Worm (Caenorhabditis elegans) whole organism, L3 larva: ENCODE measurements around the gene ZK1307.7.

Experiments
- ZK546.5 ChIP-seq: sonication (generic microtip); optimal IDR thresholded peaks from 2 replicates; lab custom pipeline; 2017; ENCODE audit warnings: missing biosample characterization, missing genetic modification characterization
- ama-1 ChIP-seq: fragments of 150-350 bp; optimal IDR thresholded peaks from 2 replicates; lab custom pipeline; 2018
- elt-2 ChIP-seq: sonication (generic microtip); optimal IDR thresholded peaks from 2 replicates; lab custom pipeline; 2016; ENCODE audit warnings: missing genetic modification reagents, mild to moderate bottlenecking, missing genetic modification characterization, missing compliant biosample characterization
- hmg-11 ChIP-seq: sonication (generic microtip); optimal IDR thresholded peaks from 2 replicates; lab custom pipeline; 2016; ENCODE audit warnings: missing genetic modification characterization, missing compliant biosample characterization
- nhr-23 ChIP-seq: fragments of 150-350 bp; optimal IDR thresholded peaks from 2 replicates; lab custom pipeline; 2014; ENCODE audit warnings: missing biosample characterization, missing genetic modification reagents, missing genetic modification characterization
- unc-39 ChIP-seq: sonication (generic microtip); optimal IDR thresholded peaks from 4 replicates; lab custom pipeline; 2017; ENCODE audit warnings: missing biosample characterization, missing genetic modification characterization

DNA sequence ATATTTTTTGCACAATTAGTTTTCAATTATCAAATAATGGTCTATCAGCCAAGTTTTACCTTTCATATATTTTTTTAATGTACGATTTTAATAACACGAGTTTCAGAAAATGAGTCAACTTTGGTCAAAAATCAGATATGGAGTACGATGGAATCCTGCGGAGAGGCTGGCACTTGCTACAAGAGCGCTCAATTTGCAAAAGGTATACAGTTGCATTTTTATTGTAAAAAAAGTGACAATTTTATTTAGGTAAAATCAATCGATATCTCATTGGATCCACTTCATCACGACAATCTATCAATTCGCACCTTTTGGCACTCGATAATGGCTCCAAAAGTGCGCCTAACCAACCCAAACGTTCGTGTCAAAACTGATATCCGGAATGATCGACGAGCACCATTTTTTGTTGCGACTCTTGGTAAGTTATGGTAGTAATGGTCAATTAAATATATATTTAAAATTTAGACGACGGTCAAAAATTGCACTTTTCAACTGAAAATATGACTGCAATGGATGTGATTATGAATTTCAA, 38.8 kb upstream of the ZK1307.7 start, which contains the start of gene mrpl-53:
- TF ChIP-seq hmg-11 (tag; lab: Kevin White, UChicago) (no peak), unc-39 (tag; lab: Kevin White, UChicago) (no peak), ama-1 (lab: Kevin White, UChicago) (no peak), ZK546.5 (no peak), elt-2 (tag; lab: Kevin White, UChicago) (no peak), nhr-23 (tag; lab: Kevin White, UChicago) (peak; percentile 16)
